Worm (Caenorhabditis elegans) whole organism, L2 larva: ENCODE measurements around the gene phyh-1.

Experiments used
- C34F6.9 ChIP-seq: fragments of 150-350 bp; optimal IDR thresholded peaks from 2 replicates; lab custom pipeline; 2014; ENCODE audit warnings: missing biosample characterization, missing genetic modification characterization
- F13H6.1 ChIP-seq: sonication (generic microtip); optimal IDR thresholded peaks from 2 replicates; lab custom pipeline; 2016; ENCODE audit warnings: missing genetic modification characterization, missing compliant biosample characterization
- R02D3.7 ChIP-seq: fragments of 150-350 bp; optimal IDR thresholded peaks from 2 replicates; lab custom pipeline; 2014; ENCODE audit warnings: missing biosample characterization, missing genetic modification characterization
- ZK546.5 ChIP-seq: sonication (generic microtip); optimal IDR thresholded peaks from 2 replicates; lab custom pipeline; 2017; ENCODE audit warnings: missing biosample characterization, missing genetic modification characterization
- aly-2 ChIP-seq: fragments of 150-350 bp; optimal IDR thresholded peaks from 2 replicates; lab custom pipeline; 2014; ENCODE audit warnings: missing biosample characterization, missing genetic modification characterization
- ama-1 ChIP-seq: fragments of 150-350 bp; optimal IDR thresholded peaks from 2 replicates; lab custom pipeline; 2018; ENCODE audit warnings: inconsistent platforms
- blmp-1 ChIP-seq: sonication (generic microtip); optimal IDR thresholded peaks from 2 replicates; lab custom pipeline; 2017; ENCODE audit warnings: missing genetic modification characterization, mild to moderate bottlenecking, missing compliant biosample characterization, antibody characterized with exemption, moderate library complexity; ENCODE audit not compliant: insufficient read depth
- ceh-16 ChIP-seq: fragments of 150-350 bp; optimal IDR thresholded peaks from 2 replicates; lab custom pipeline; 2014; ENCODE audit warnings: missing biosample characterization, missing genetic modification characterization
- dmd-4 ChIP-seq: sonication (generic microtip); optimal IDR thresholded peaks from 2 replicates; lab custom pipeline; 2017; ENCODE audit warnings: missing biosample characterization, missing genetic modification characterization
- egl-27 ChIP-seq: sonication (generic microtip); optimal IDR thresholded peaks from 3 replicates; lab custom pipeline; 2017; ENCODE audit warnings: missing biosample characterization, missing genetic modification reagents, missing genetic modification characterization
- elt-1 ChIP-seq: fragments of 150-350 bp; optimal IDR thresholded peaks from 2 replicates; lab custom pipeline; 2014; ENCODE audit warnings: missing biosample characterization, missing genetic modification characterization
- elt-3 ChIP-seq: sonication (generic microtip); optimal IDR thresholded peaks from 2 replicates; lab custom pipeline; 2017; ENCODE audit warnings: missing biosample characterization, missing genetic modification characterization
- fos-1 ChIP-seq: fragments of 150-350 bp; optimal IDR thresholded peaks from 2 replicates; lab custom pipeline; 2014; ENCODE audit warnings: missing biosample characterization, missing genetic modification characterization
- gmeb-1 ChIP-seq: fragments of 150-350 bp; optimal IDR thresholded peaks from 2 replicates; lab custom pipeline; 2014; ENCODE audit warnings: missing biosample characterization, missing genetic modification characterization
- lin-11 ChIP-seq: fragments of 150-350 bp; sonication (generic microtip); optimal IDR thresholded peaks from 2 replicates; lab custom pipeline; 2014; ENCODE audit warnings: missing biosample characterization, missing genetic modification characterization, inconsistent platforms, mixed read lengths
- lin-13 ChIP-seq: fragments of 150-350 bp; optimal IDR thresholded peaks from 2 replicates; lab custom pipeline; 2014; ENCODE audit warnings: missing biosample characterization, missing genetic modification reagents, missing genetic modification characterization
- lsy-2 ChIP-seq, 2 experiments: fragments of 150-350 bp in 1 of 2; sonication (generic microtip) in 1 of 2; optimal IDR thresholded peaks; 2 replicates each; lab custom pipeline; 2014 to 2017; ENCODE audit warnings: missing biosample characterization in 2 of 2, missing genetic modification characterization in 2 of 2
- mab-5 ChIP-seq: fragments of 150-350 bp; optimal IDR thresholded peaks from 2 replicates; lab custom pipeline; 2014; ENCODE audit warnings: missing biosample characterization, missing genetic modification characterization
- mbf-1 ChIP-seq: sonication (generic microtip); optimal IDR thresholded peaks from 2 replicates; lab custom pipeline; 2017; ENCODE audit warnings: missing biosample characterization, missing genetic modification characterization
- mdl-1 ChIP-seq, 2 experiments: fragments of 150-350 bp in 1 of 2; sonication (generic microtip) in 1 of 2; optimal IDR thresholded peaks; 2 replicates each; lab custom pipeline; 2017; ENCODE audit warnings: missing biosample characterization in 2 of 2, missing genetic modification characterization in 2 of 2
- nhr-10 ChIP-seq: sonication (generic microtip); optimal IDR thresholded peaks from 2 replicates; lab custom pipeline; 2017; ENCODE audit warnings: missing biosample characterization, missing genetic modification characterization
- nhr-11 ChIP-seq: fragments of 150-350 bp; optimal IDR thresholded peaks from 2 replicates; lab custom pipeline; 2014; ENCODE audit warnings: missing biosample characterization, missing genetic modification characterization
- nhr-12 ChIP-seq: fragments of 150-350 bp; optimal IDR thresholded peaks from 2 replicates; lab custom pipeline; 2014; ENCODE audit warnings: missing biosample characterization, missing genetic modification characterization
- nhr-129 ChIP-seq: fragments of 150-350 bp; optimal IDR thresholded peaks from 2 replicates; lab custom pipeline; 2014; ENCODE audit warnings: missing biosample characterization, missing genetic modification characterization
- nhr-21 ChIP-seq: fragments of 150-350 bp; optimal IDR thresholded peaks from 2 replicates; lab custom pipeline; 2014; ENCODE audit warnings: missing biosample characterization, missing genetic modification characterization
- nhr-23 ChIP-seq: fragments of 150-350 bp; optimal IDR thresholded peaks from 2 replicates; lab custom pipeline; 2014; ENCODE audit warnings: missing biosample characterization, missing genetic modification reagents, missing genetic modification characterization
- nhr-237 ChIP-seq: fragments of 150-350 bp; optimal IDR thresholded peaks from 2 replicates; lab custom pipeline; 2014; ENCODE audit warnings: missing biosample characterization, missing genetic modification characterization
- nhr-25 ChIP-seq: fragments of 150-350 bp; sonication (generic microtip); optimal IDR thresholded peaks from 3 replicates; lab custom pipeline; 2014; ENCODE audit warnings: missing biosample characterization, missing genetic modification characterization
- nhr-6 ChIP-seq: fragments of 150-350 bp; optimal IDR thresholded peaks from 2 replicates; lab custom pipeline; 2014; ENCODE audit warnings: missing biosample characterization, missing genetic modification characterization
- nhr-77 ChIP-seq: fragments of 150-350 bp; optimal IDR thresholded peaks from 2 replicates; lab custom pipeline; 2014; ENCODE audit warnings: missing biosample characterization, missing genetic modification characterization
- peb-1 ChIP-seq: fragments of 150-350 bp; optimal IDR thresholded peaks from 2 replicates; lab custom pipeline; 2014; ENCODE audit warnings: missing biosample characterization, missing genetic modification characterization
- sem-4 ChIP-seq: fragments of 150-350 bp; optimal IDR thresholded peaks from 2 replicates; lab custom pipeline; 2014; ENCODE audit warnings: missing biosample characterization, missing genetic modification reagents, missing genetic modification characterization
- skn-1 ChIP-seq: sonication (generic microtip); optimal IDR thresholded peaks from 2 replicates; lab custom pipeline; 2017; ENCODE audit warnings: missing biosample characterization, missing genetic modification characterization
- sma-3 ChIP-seq: sonication (generic microtip); optimal IDR thresholded peaks from 2 replicates; lab custom pipeline; 2016; ENCODE audit warnings: missing genetic modification reagents, missing genetic modification characterization, missing compliant biosample characterization
- sma-9 ChIP-seq, 2 experiments: fragments of 150-350 bp in 1 of 2; sonication (generic microtip) in 1 of 2; optimal IDR thresholded peaks; 2 replicates each; lab custom pipeline; 2014 to 2016; ENCODE audit warnings: missing genetic modification characterization in 2 of 2, mild to moderate bottlenecking in 1 of 2, missing biosample characterization in 1 of 2, missing compliant biosample characterization in 1 of 2, missing genetic modification reagents in 1 of 2, moderate library complexity in 1 of 2
- snpc-4 ChIP-seq: fragments of 150-350 bp; optimal IDR thresholded peaks from 2 replicates; lab custom pipeline; 2014; ENCODE audit warnings: missing biosample characterization, missing genetic modification characterization
- unc-39 ChIP-seq: fragments of 150-350 bp; optimal IDR thresholded peaks from 2 replicates; lab custom pipeline; 2014; ENCODE audit warnings: missing biosample characterization, missing genetic modification characterization
- unc-55 ChIP-seq: fragments of 150-350 bp; sonication (generic microtip); optimal IDR thresholded peaks from 3 replicates; lab custom pipeline; 2014; ENCODE audit warnings: missing biosample characterization, missing genetic modification reagents, missing genetic modification characterization
- zag-1 ChIP-seq: fragments of 150-350 bp; optimal IDR thresholded peaks from 2 replicates; lab custom pipeline; 2014; ENCODE audit warnings: missing biosample characterization, missing genetic modification characterization
- ztf-11 ChIP-seq: sonication (generic microtip); optimal IDR thresholded peaks from 2 replicates; lab custom pipeline; 2017; ENCODE audit warnings: missing biosample characterization, missing genetic modification characterization
- ztf-4 ChIP-seq: fragments of 150-350 bp; optimal IDR thresholded peaks from 2 replicates; lab custom pipeline; 2014; ENCODE audit warnings: missing biosample characterization, missing genetic modification characterization

Gene phyh-1

ce11 chrIV:17262385-17262784 is 3.2 kb upstream of the phyh-1 start, which contains the start of gene ZK550.6:
Gene ZK550.6 (minus strand): TSS chrIV:17262485.
- TF ChIP-seq egl-27 (tag; lab: Kevin White, UChicago) (no peak), nhr-10 (tag; lab: Kevin White, UChicago) (no peak), mab-5 (tag; lab: Kevin White, UChicago) (no peak), sma-9 (GFP tag; optimal IDR thresholded peaks at IDR 0.05; lab: Kevin White, UChicago) (no peak), sma-9 (tag; optimal IDR thresholded peaks at IDR 0.05; lab: Kevin White, UChicago) (no peak), ZK546.5 (tag; lab: Kevin White, UChicago) (no peak), mbf-1 (no peak), lin-13 (GFP tag; lab: Kevin White, UChicago) (no peak), dmd-4 (tag; lab: Kevin White, UChicago) (no peak), nhr-11 (tag; lab: Kevin White, UChicago) (no peak), snpc-4 (tag; lab: Kevin White, UChicago) (no peak), nhr-23 (no peak), sem-4 (tag; lab: Kevin White, UChicago) (no peak), ztf-4 (no peak), ama-1 (no peak), elt-1 (no peak)

ce11 chrIV:17258824-17259223 is 386 bp downstream of the phyh-1 start:
- TF ChIP-seq nhr-12 (tag; lab: Kevin White, UChicago) (no peak), nhr-129 (tag; lab: Kevin White, UChicago) (no peak), ceh-16 (tag; lab: Kevin White, UChicago) (no peak), sem-4 (tag; lab: Kevin White, UChicago) (no peak), R02D3.7 (tag; lab: Kevin White, UChicago) (no peak)

ce11 chrIV:17255001-17255400 is 4.2 kb downstream of the phyh-1 start, which contains the start of gene gtf-2E1:
Gene gtf-2E1 (plus strand): TSS chrIV:17255301.
- TF ChIP-seq F13H6.1 (tag; lab: Kevin White, UChicago) (no peak), snpc-4 (tag; lab: Kevin White, UChicago) (no peak), nhr-77 (tag; lab: Kevin White, UChicago) (no peak), nhr-6 (tag; lab: Kevin White, UChicago) (no peak), mab-5 (tag; lab: Kevin White, UChicago) (no peak), R02D3.7 (tag; lab: Kevin White, UChicago) (no peak), gmeb-1 (no peak), peb-1 (tag; lab: Kevin White, UChicago) (no peak), nhr-11 (tag; lab: Kevin White, UChicago) (no peak), unc-39 (tag; lab: Kevin White, UChicago) (no peak), ceh-16 (tag; lab: Kevin White, UChicago) (no peak), lin-11 (no peak), egl-27 (tag; lab: Kevin White, UChicago) (no peak), zag-1 (tag; lab: Kevin White, UChicago) (no peak), sem-4 (tag; lab: Kevin White, UChicago) (no peak), blmp-1 (tag; lab: Kevin White, UChicago) (no peak), mdl-1 (tag; optimal IDR thresholded peaks at IDR 0.05; lab: Kevin White, UChicago) (no peak), mbf-1 (no peak), aly-2 (tag; lab: Kevin White, UChicago) (no peak), nhr-10 (tag; lab: Kevin White, UChicago) (no peak)

ce11 chrIV:17253435-17253834 is 5.8 kb downstream of the phyh-1 start:
- TF ChIP-seq F13H6.1 (tag; lab: Kevin White, UChicago), result no peak

- peak; percentile 75 for TF ChIP-seq aly-2 (tag; lab: Kevin White, UChicago)
- peak; percentile 98 for TF ChIP-seq nhr-21 (tag; lab: Kevin White, UChicago)
- TF ChIP-seq F13H6.1 (tag; lab: Kevin White, UChicago), result peak; percentile 98
- TF ChIP-seq ztf-11 (tag; lab: Kevin White, UChicago), result peak; percentile 62
- peak; percentile 44 for TF ChIP-seq skn-1 (tag; lab: Kevin White, UChicago)
- TF ChIP-seq unc-55 (GFP tag; lab: Kevin White, UChicago), result peak; percentile 100
- TF ChIP-seq ZK546.5 (tag; lab: Kevin White, UChicago), result peak; percentile 77
- peak; percentile 74 for TF ChIP-seq elt-1
- peak; percentile 98 for TF ChIP-seq lin-13 (GFP tag; lab: Kevin White, UChicago)
- TF ChIP-seq zag-1 (tag; lab: Kevin White, UChicago), result peak; percentile 95
- peak; percentile 97 for TF ChIP-seq mab-5 (tag; lab: Kevin White, UChicago)
- peak; percentile 8 to 88 for TF ChIP-seq mdl-1 (tag; optimal IDR thresholded peaks at IDR 0.05; lab: Kevin White, UChicago)
- TF ChIP-seq lsy-2 (tag; optimal IDR thresholded peaks at IDR 0.05; lab: Kevin White, UChicago), result peak; percentile 96 to 97
- TF ChIP-seq fos-1 (tag; lab: Kevin White, UChicago), result peak; percentile 98
- TF ChIP-seq ztf-4, result peak; percentile 96
- peak; percentile 91 for TF ChIP-seq nhr-237 (tag; lab: Kevin White, UChicago)
- peak; percentile 98 for TF ChIP-seq egl-27 (tag; lab: Kevin White, UChicago)
- peak; percentile 98 for TF ChIP-seq nhr-129 (tag; lab: Kevin White, UChicago)
- peak; percentile 90 for TF ChIP-seq nhr-77 (tag; lab: Kevin White, UChicago)
- TF ChIP-seq C34F6.9 (tag; lab: Kevin White, UChicago), result peak; percentile 100
- TF ChIP-seq snpc-4 (tag; lab: Kevin White, UChicago), result peak; percentile 91
- peak; percentile 97 for TF ChIP-seq ceh-16 (tag; lab: Kevin White, UChicago)
- no peak for TF ChIP-seq unc-39 (tag; lab: Kevin White, UChicago)
- TF ChIP-seq nhr-25 (tag; lab: Kevin White, UChicago), result peak; percentile 98
- no peak for TF ChIP-seq peb-1 (tag; lab: Kevin White, UChicago)
- peak; percentile 100 for TF ChIP-seq gmeb-1
- peak; percentile 93 for TF ChIP-seq nhr-10 (tag; lab: Kevin White, UChicago)
- TF ChIP-seq elt-3, result no peak
- peak; percentile 99 for TF ChIP-seq sma-3
Measured at ce11 chrIV:17249691-17250181, 9.5 kb downstream of the phyh-1 start, which contains the start of gene eelo-2. Gene eelo-2 (plus strand): TSS chrIV:17250131.
